Fruit fly (Drosophila melanogaster) whole organism, embryonic: Measurements from ENCODE around the gene tws.

Source experiments
- CG10543 ChIP-seq: fragments of 200-800 bp; sonication (Bioruptor generic); optimal IDR thresholded peaks from 3 replicates; lab custom pipeline; 2017; ENCODE audit warnings: missing biosample characterization, mild to moderate bottlenecking, missing genetic modification characterization, moderate library complexity
- CG15601 ChIP-seq: fragments of 200-800 bp; sonication (Bioruptor generic); optimal IDR thresholded peaks from 3 replicates; lab custom pipeline; 2019; ENCODE audit warnings: missing biosample characterization, mild to moderate bottlenecking, missing genetic modification characterization, moderate library complexity
- CG18262 ChIP-seq: fragments of 200-800 bp; optimal IDR thresholded peaks from 3 replicates; lab custom pipeline; 2019; ENCODE audit warnings: missing biosample characterization, mild to moderate bottlenecking, missing genetic modification characterization, moderate library complexity
- CG32532 ChIP-seq: fragments of 200-800 bp; sonication (Bioruptor generic); IDR thresholded peaks from 2 replicates; pipeline ENCODE4 v1.3.6; 2022; ENCODE audit warnings: missing biosample characterization, missing genetic modification characterization
- Dp ChIP-seq: fragments of 200-800 bp; sonication (Bioruptor generic); optimal IDR thresholded peaks from 2 replicates; lab custom pipeline; 2018; ENCODE audit warnings: missing biosample characterization, mild to moderate bottlenecking, missing genetic modification characterization, moderate library complexity
- Lhr ChIP-seq: fragments of 200-800 bp; sonication (Bioruptor generic); optimal IDR thresholded peaks from 3 replicates; lab custom pipeline; 2017; ENCODE audit warnings: mild to moderate bottlenecking, missing biosample characterization, missing genetic modification reagents, missing genetic modification characterization
- dpn ChIP-seq, 2 experiments: fragments of 200-800 bp; sonication (Bioruptor generic); optimal IDR thresholded peaks; 3 replicates each; lab custom pipeline; 2016; ENCODE audit warnings: missing biosample characterization in 2 of 2, missing genetic modification characterization in 2 of 2
- nerfin-2 ChIP-seq: fragments of 200-800 bp; sonication (Bioruptor generic); IDR thresholded peaks from 2 replicates; pipeline ENCODE4 v1.3.6; 2022; ENCODE audit warnings: missing biosample characterization, missing genetic modification characterization; ENCODE audit not compliant: partially characterized antibody

The tws gene

DNA sequence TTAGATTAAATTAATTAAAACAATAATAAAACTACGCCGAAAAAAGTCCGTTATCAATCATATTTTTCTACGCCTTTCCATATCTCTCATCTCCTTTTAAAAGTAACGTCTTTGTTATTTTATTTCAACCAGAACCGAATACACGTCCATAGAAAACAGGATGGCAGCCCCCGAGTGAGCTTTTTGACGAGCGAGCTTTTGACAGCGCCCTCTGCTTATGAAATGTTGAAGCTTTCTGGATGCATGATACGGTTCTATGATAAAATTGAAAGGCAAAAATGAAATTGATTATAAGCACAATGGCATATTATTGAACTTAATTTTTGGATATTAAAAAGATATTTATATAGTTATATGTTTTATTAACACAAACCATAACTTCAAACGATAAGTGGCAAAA is 62.9 kb downstream of the tws start (continued):
- peak in 1 of 2 experiments; percentile 13 for TF ChIP-seq dpn (GFP tag; optimal IDR thresholded peaks at IDR 0.05; lab: Kevin White, UChicago)
- peak; percentile 26 for TF ChIP-seq Dp (GFP tag; lab: Kevin White, UChicago)
- peak; percentile 7; the same call in 1 of the 2 replicates for TF ChIP-seq nerfin-2 (GFP tag; lab: Robert Waterston, UW)
- peak; percentile 27; the same call in 1 of the 2 replicates for TF ChIP-seq CG32532 (GFP tag; lab: Robert Waterston, UW)
- peak; percentile 20 for TF ChIP-seq Lhr
- no peak for TF ChIP-seq CG10543
- peak; percentile 100 for TF ChIP-seq CG15601 (tag; lab: Kevin White, UChicago)
- TF ChIP-seq CG18262, result no peak
